Fruit fly (Drosophila melanogaster) Kc167 (cell line): Measurements from ENCODE around the gene CG31249.

Experiments
- Myc ChIP-seq: fragments of >200 bp; optimal IDR thresholded peaks from 2 replicates; lab custom pipeline; 2017; ENCODE audit warnings: missing external identifiers
- Sin3A ChIP-seq: fragments of >200 bp; optimal IDR thresholded peaks from 2 replicates; lab custom pipeline; 2018; ENCODE audit warnings: missing external identifiers
- h ChIP-seq: fragments of >200 bp; optimal IDR thresholded peaks from 3 replicates; lab custom pipeline; 2018; ENCODE audit warnings: missing external identifiers
- insv ChIP-seq: fragments of >200 bp; optimal IDR thresholded peaks from 3 replicates; lab custom pipeline; 2018; ENCODE audit warnings: missing external identifiers
- psq ChIP-seq: fragments of >200 bp; optimal IDR thresholded peaks from 2 replicates; lab custom pipeline; 2017; ENCODE audit warnings: missing external identifiers

DNA sequence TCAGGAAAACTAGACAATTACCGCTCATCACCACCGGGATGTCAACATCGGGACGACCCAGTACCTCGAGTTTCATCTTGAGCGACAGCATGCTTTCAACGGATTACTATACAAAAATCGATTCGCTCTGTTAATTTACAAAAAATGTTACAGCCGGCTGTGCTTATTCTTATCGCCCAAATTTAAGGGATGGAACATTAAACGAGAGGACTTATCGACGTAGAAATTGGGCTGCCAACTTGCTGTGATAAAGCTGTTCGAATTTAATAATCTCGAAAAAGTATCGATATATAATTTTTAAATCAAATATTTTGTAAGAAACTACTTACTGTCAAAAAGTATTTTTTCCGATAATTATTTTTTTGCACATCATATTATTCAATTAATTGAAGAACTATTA is at the start of gene CG31249:
- TF ChIP-seq psq (lab: Kevin White, UChicago) = no peak
- TF ChIP-seq h (lab: Kevin White, UChicago) = no peak
- no peak for TF ChIP-seq insv (lab: Kevin White, UChicago)
- no peak for TF ChIP-seq Sin3A (lab: Kevin White, UChicago)
- no peak for TF ChIP-seq Myc (lab: Kevin White, UChicago)
